Worm (Caenorhabditis elegans): ENCODE results near the gene gtf-2E2.

DNA sequence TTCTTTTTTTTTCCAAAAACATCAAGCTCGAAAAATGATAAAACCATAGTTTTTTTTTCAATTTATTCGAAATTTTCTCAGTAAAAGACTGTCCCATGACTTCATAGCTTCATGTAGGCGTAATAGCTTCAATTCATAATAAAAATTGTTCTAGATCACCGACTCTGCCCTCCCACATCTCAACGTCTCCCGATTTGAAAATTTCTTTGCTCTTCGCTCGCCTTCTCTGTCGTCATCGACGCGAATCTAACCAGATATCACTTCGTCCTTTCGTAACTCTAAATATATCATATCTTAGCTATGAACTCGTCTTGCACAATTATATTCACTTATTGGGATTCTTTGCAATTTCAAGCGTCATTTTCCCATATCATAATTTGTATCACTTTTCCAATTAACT, 27.5 kb downstream of the gtf-2E2 start, which contains the start of gene srh-44:
- no peak for TF ChIP-seq nhr-76 (tag; optimal IDR thresholded peaks at IDR 0.05)
- no peak for TF ChIP-seq pqm-1 (tag; optimal IDR thresholded peaks at IDR 0.05)
- no peak for TF ChIP-seq pha-4 (tag; optimal IDR thresholded peaks at IDR 0.05)
- no peak for TF ChIP-seq tbx-2 (tag; optimal IDR thresholded peaks at IDR 0.05)
- TF ChIP-seq R02D3.7 (tag; optimal IDR thresholded peaks at IDR 0.05) = no peak
- TF ChIP-seq jun-1 (tag; optimal IDR thresholded peaks at IDR 0.05) = no peak
